Fruit fly (Drosophila melanogaster) whole organism, embryonic: Measurements from ENCODE around the gene kirre.

ENCODE experiments used
- Atf3 ChIP-seq: fragments of 200-800 bp; sonication (Bioruptor generic); optimal IDR thresholded peaks from 3 replicates; lab custom pipeline; 2016; ENCODE audit warnings: missing biosample characterization, missing genetic modification characterization
- Blimp-1 ChIP-seq: fragments of 200-800 bp; sonication (Bioruptor generic); optimal IDR thresholded peaks from 3 replicates; lab custom pipeline; 2018; ENCODE audit warnings: missing biosample characterization, missing genetic modification characterization, mild to moderate bottlenecking, moderate library complexity, missing genetic modification reagents
- BtbVII ChIP-seq: fragments of 200-800 bp; sonication (Bioruptor generic); optimal IDR thresholded peaks from 3 replicates; lab custom pipeline; 2017; ENCODE audit warnings: missing biosample characterization, mild to moderate bottlenecking, missing genetic modification characterization
- CG10209 ChIP-seq: fragments of 200-800 bp; sonication (Bioruptor generic); optimal IDR thresholded peaks from 3 replicates; lab custom pipeline; 2017; ENCODE audit warnings: missing biosample characterization, mild to moderate bottlenecking, missing genetic modification characterization, missing genetic modification reagents
- CG10565 ChIP-seq: fragments of 200-800 bp; sonication (Bioruptor generic); optimal IDR thresholded peaks from 3 replicates; lab custom pipeline; 2016; ENCODE audit warnings: missing biosample characterization, mild to moderate bottlenecking, missing genetic modification characterization
- CG10959 ChIP-seq: fragments of 200-800 bp; sonication (Bioruptor generic); IDR thresholded peaks from 2 replicates; pipeline ENCODE4 v1.3.6; 2022; ENCODE audit warnings: missing biosample characterization, missing genetic modification characterization
- CG12769 ChIP-seq: fragments of 200-800 bp; sonication (Bioruptor generic); optimal IDR thresholded peaks from 2 replicates; lab custom pipeline; 2019; ENCODE audit warnings: missing biosample characterization, mild to moderate bottlenecking, missing genetic modification characterization, moderate library complexity
- CG17568 ChIP-seq: fragments of 200-800 bp; sonication (Bioruptor generic); optimal IDR thresholded peaks from 2 replicates; lab custom pipeline; 2018; ENCODE audit warnings: missing biosample characterization, mild to moderate bottlenecking, missing genetic modification characterization, moderate library complexity
- CG2116 ChIP-seq: fragments of 200-800 bp; sonication (Bioruptor generic); optimal IDR thresholded peaks from 3 replicates; lab custom pipeline; 2018; ENCODE audit warnings: missing biosample characterization, mild to moderate bottlenecking, missing genetic modification characterization
- CG3163 ChIP-seq: fragments of 200-800 bp; sonication (Bioruptor generic); optimal IDR thresholded peaks from 3 replicates; lab custom pipeline; 2016; ENCODE audit warnings: missing biosample characterization, missing genetic modification characterization
- CG4854 ChIP-seq: fragments of 200-800 bp; sonication (Bioruptor generic); optimal IDR thresholded peaks from 2 replicates; lab custom pipeline; 2016; ENCODE audit warnings: missing biosample characterization, missing genetic modification characterization, inconsistent platforms
- CG8359 ChIP-seq: fragments of 200-800 bp; sonication (Bioruptor generic); optimal IDR thresholded peaks from 2 replicates; lab custom pipeline; 2017; ENCODE audit warnings: missing biosample characterization, mild to moderate bottlenecking, missing genetic modification characterization, borderline replicate concordance
- CHES-1-like ChIP-seq: fragments of 200-800 bp; sonication (Bioruptor generic); optimal IDR thresholded peaks from 2 replicates; lab custom pipeline; 2016; ENCODE audit warnings: missing biosample characterization, missing genetic modification characterization
- CTCF ChIP-seq: fragments of 200-800 bp; sonication (Bioruptor generic); optimal IDR thresholded peaks from 2 replicates; lab custom pipeline; 2017; ENCODE audit warnings: missing biosample characterization, mild to moderate bottlenecking, missing genetic modification characterization, moderate library complexity
- Camta ChIP-seq: fragments of 200-800 bp; sonication (Bioruptor generic); optimal IDR thresholded peaks from 2 replicates; lab custom pipeline; 2016; ENCODE audit warnings: missing biosample characterization, missing genetic modification characterization
- D19B ChIP-seq: fragments of 200-800 bp; sonication (Bioruptor generic); optimal IDR thresholded peaks from 2 replicates; lab custom pipeline; 2017; ENCODE audit warnings: missing biosample characterization, mild to moderate bottlenecking, missing genetic modification characterization
- Deaf1 ChIP-seq: fragments of 200-800 bp; optimal IDR thresholded peaks from 3 replicates; lab custom pipeline; 2019; ENCODE audit warnings: missing biosample characterization, mild to moderate bottlenecking, missing genetic modification characterization, moderate library complexity
- Dp ChIP-seq: fragments of 200-800 bp; sonication (Bioruptor generic); optimal IDR thresholded peaks from 2 replicates; lab custom pipeline; 2018; ENCODE audit warnings: missing biosample characterization, mild to moderate bottlenecking, missing genetic modification characterization, moderate library complexity
- Drgx ChIP-seq: fragments of 200-800 bp; sonication (Bioruptor generic); IDR thresholded peaks from 2 replicates; pipeline ENCODE4 v1.3.6; 2022; ENCODE audit warnings: missing biosample characterization, missing genetic modification characterization
- Ets97D ChIP-seq: fragments of 200-800 bp; sonication (Bioruptor generic); optimal IDR thresholded peaks from 3 replicates; lab custom pipeline; 2016; ENCODE audit warnings: missing biosample characterization, missing genetic modification characterization
- Hey ChIP-seq: fragments of 200-800 bp; sonication (Bioruptor generic); optimal IDR thresholded peaks from 3 replicates; lab custom pipeline; 2018; ENCODE audit warnings: missing biosample characterization, mild to moderate bottlenecking, missing genetic modification characterization
- Hr51 ChIP-seq, 2 experiments: fragments of 200-800 bp; sonication (Bioruptor generic); optimal IDR thresholded peaks; 2 replicates in 1 of 2; 3 replicates in 1 of 2; lab custom pipeline; 2016 to 2018; ENCODE audit warnings: missing biosample characterization in 2 of 2, missing genetic modification characterization in 2 of 2, mild to moderate bottlenecking in 1 of 2, moderate library complexity in 1 of 2
- Lhr ChIP-seq: fragments of 200-800 bp; sonication (Bioruptor generic); optimal IDR thresholded peaks from 3 replicates; lab custom pipeline; 2017; ENCODE audit warnings: mild to moderate bottlenecking, missing biosample characterization, missing genetic modification reagents, missing genetic modification characterization
- MTF-1 ChIP-seq: fragments of 200-800 bp; sonication (Bioruptor generic); optimal IDR thresholded peaks from 2 replicates; lab custom pipeline; 2018; ENCODE audit warnings: missing biosample characterization, mild to moderate bottlenecking, missing genetic modification characterization, borderline replicate concordance
- NFAT ChIP-seq: fragments of 200-800 bp; sonication (Bioruptor generic); IDR thresholded peaks from 2 replicates; pipeline ENCODE4 v1.3.6; 2022; ENCODE audit warnings: missing biosample characterization, missing genetic modification characterization
- Taf1 ChIP-seq: fragments of 200-800 bp; sonication (Bioruptor generic); IDR thresholded peaks from 2 replicates; pipeline ENCODE4 v1.3.6; 2022; ENCODE audit warnings: missing biosample characterization, missing genetic modification characterization
- YL-1 ChIP-seq: fragments of 200-800 bp; sonication (Bioruptor generic); optimal IDR thresholded peaks from 3 replicates; lab custom pipeline; 2017; ENCODE audit warnings: missing biosample characterization, mild to moderate bottlenecking, missing genetic modification characterization
- btn ChIP-seq: fragments of 200-800 bp; sonication (Bioruptor generic); optimal IDR thresholded peaks from 2 replicates; lab custom pipeline; 2016; ENCODE audit warnings: missing biosample characterization, missing genetic modification characterization
- crp ChIP-seq, 2 experiments: fragments of 200-800 bp; sonication (Bioruptor generic); optimal IDR thresholded peaks; 2 replicates in 1 of 2; 3 replicates in 1 of 2; lab custom pipeline; 2017; ENCODE audit warnings: missing biosample characterization in 2 of 2, missing genetic modification characterization in 2 of 2, mild to moderate bottlenecking in 1 of 2, moderate library complexity in 1 of 2
- cwo ChIP-seq: fragments of 200-800 bp; sonication (Bioruptor generic); optimal IDR thresholded peaks from 3 replicates; lab custom pipeline; 2017; ENCODE audit warnings: missing biosample characterization, missing genetic modification characterization, mild to moderate bottlenecking, moderate library complexity, missing genetic modification reagents
- da ChIP-seq: fragments of 200-800 bp; sonication (Bioruptor generic); optimal IDR thresholded peaks from 2 replicates; lab custom pipeline; 2016; ENCODE audit warnings: missing biosample characterization, missing genetic modification characterization
- ems ChIP-seq: fragments of 200-800 bp; sonication (Bioruptor generic); optimal IDR thresholded peaks from 3 replicates; lab custom pipeline; 2016; ENCODE audit warnings: missing biosample characterization, missing genetic modification characterization
- fru ChIP-seq: fragments of >200 bp; optimal IDR thresholded peaks from 2 replicates; lab custom pipeline; 2017
- gcm2 ChIP-seq: fragments of 200-800 bp; sonication (Bioruptor generic); optimal IDR thresholded peaks from 2 replicates; lab custom pipeline; 2016; ENCODE audit warnings: missing biosample characterization, missing genetic modification characterization
- gfzf ChIP-seq: fragments of 200-800 bp; sonication (Bioruptor generic); optimal IDR thresholded peaks from 2 replicates; lab custom pipeline; 2016; ENCODE audit warnings: missing biosample characterization, mild to moderate bottlenecking, missing genetic modification characterization, moderate library complexity
- insv ChIP-seq, 2 experiments: fragments of 200-800 bp; sonication (Bioruptor generic); optimal IDR thresholded peaks; 3 replicates each; lab custom pipeline; 2016 to 2018; ENCODE audit warnings: missing biosample characterization in 2 of 2, missing genetic modification characterization in 2 of 2
- mld ChIP-seq: fragments of 200-800 bp; sonication (Bioruptor generic); IDR thresholded peaks from 3 replicates; pipeline ENCODE4 v1.3.6; 2022; ENCODE audit warnings: missing biosample characterization, missing genetic modification characterization; ENCODE audit not compliant: partially characterized antibody
- nom ChIP-seq: fragments of 200-800 bp; sonication (Bioruptor generic); optimal IDR thresholded peaks from 2 replicates; lab custom pipeline; 2017; ENCODE audit warnings: missing biosample characterization, missing genetic modification characterization, mild to moderate bottlenecking, moderate library complexity, missing genetic modification reagents
- oc ChIP-seq: fragments of 200-800 bp; sonication (Bioruptor generic); optimal IDR thresholded peaks from 2 replicates; lab custom pipeline; 2018; ENCODE audit warnings: missing biosample characterization, mild to moderate bottlenecking, missing genetic modification characterization, moderate library complexity
- pb ChIP-seq: fragments of 200-800 bp; sonication (Bioruptor generic); optimal IDR thresholded peaks from 3 replicates; lab custom pipeline; 2016; ENCODE audit warnings: missing biosample characterization, missing genetic modification characterization
- pum ChIP-seq: fragments of 200-800 bp; sonication (Bioruptor generic); optimal IDR thresholded peaks from 2 replicates; lab custom pipeline; 2016; ENCODE audit warnings: missing biosample characterization, missing genetic modification characterization
- ranshi ChIP-seq: fragments of 200-800 bp; sonication (Bioruptor generic); IDR thresholded peaks from 2 replicates; pipeline ENCODE4 v1.3.6; 2022; ENCODE audit warnings: missing biosample characterization, missing genetic modification characterization
- sc ChIP-seq, 3 experiments: fragments of >200 bp in 2 of 3; fragments of 200-800 bp in 1 of 3; sonication (Bioruptor generic) in 1 of 3; optimal IDR thresholded peaks; 2 replicates in 2 of 3; 3 replicates in 1 of 3; lab custom pipeline; 2017; ENCODE audit warnings: mild to moderate bottlenecking in 1 of 3, missing biosample characterization in 1 of 3, missing genetic modification characterization in 1 of 3, missing genetic modification reagents in 1 of 3
- shn ChIP-seq: fragments of 200-800 bp; sonication (Bioruptor generic); optimal IDR thresholded peaks from 3 replicates; lab custom pipeline; 2016; ENCODE audit warnings: missing biosample characterization, missing genetic modification characterization
- sim ChIP-seq: fragments of 200-800 bp; sonication (Bioruptor generic); IDR thresholded peaks from 2 replicates; pipeline ENCODE4 v1.3.6; 2022; ENCODE audit warnings: missing biosample characterization, missing genetic modification characterization
- slp2 ChIP-seq: fragments of 200-800 bp; sonication (Bioruptor generic); optimal IDR thresholded peaks from 2 replicates; lab custom pipeline; 2016; ENCODE audit warnings: missing biosample characterization, missing genetic modification characterization
- sob ChIP-seq: fragments of 200-800 bp; sonication (Bioruptor generic); IDR thresholded peaks from 2 replicates; pipeline ENCODE4 v1.3.6; 2022; ENCODE audit warnings: missing biosample characterization, missing genetic modification characterization
- tap ChIP-seq: fragments of 200-800 bp; optimal IDR thresholded peaks from 3 replicates; lab custom pipeline; 2019; ENCODE audit warnings: missing biosample characterization, mild to moderate bottlenecking, missing genetic modification characterization, moderate library complexity
- tgo ChIP-seq: fragments of 200-800 bp; sonication (Bioruptor generic); IDR thresholded peaks from 3 replicates; pipeline ENCODE4 v1.3.6; 2022; ENCODE audit warnings: missing biosample characterization, missing genetic modification characterization
- unpg ChIP-seq: fragments of 200-800 bp; sonication (Bioruptor generic); optimal IDR thresholded peaks from 3 replicates; lab custom pipeline; 2018; ENCODE audit warnings: missing biosample characterization, mild to moderate bottlenecking, missing genetic modification characterization, moderate library complexity

Gene kirre

dm6 chrX:2743020-2743419 lies 2.8 kb downstream of the kirre start (continued):
- peak; percentile 59 for TF ChIP-seq btn (GFP tag; lab: Kevin White, UChicago)
- peak; percentile 95 for TF ChIP-seq Taf1 (GFP tag; lab: Robert Waterston, UW)
- peak; percentile 87 for TF ChIP-seq cwo
- no peak for TF ChIP-seq CG8359 (GFP tag; lab: Kevin White, UChicago)
- TF ChIP-seq ems = peak; percentile 73
- TF ChIP-seq CG10565 (GFP tag; lab: Kevin White, UChicago) = no peak
- peak; percentile 67 for TF ChIP-seq Camta
- no peak for TF ChIP-seq mld (GFP tag; lab: Robert Waterston, UW)
- TF ChIP-seq pum (GFP tag; lab: Kevin White, UChicago) = peak; percentile 50
- TF ChIP-seq tgo (GFP tag; lab: Robert Waterston, UW) = peak; percentile 87
- peak; percentile 59 for TF ChIP-seq CG17568 (GFP tag; lab: Kevin White, UChicago)
- peak; percentile 64 for TF ChIP-seq Drgx
- TF ChIP-seq sim (GFP tag; lab: Robert Waterston, UW) = peak; percentile 15; the same call in 1 of the 2 replicates
- peak; percentile 15 for TF ChIP-seq MTF-1 (GFP tag; lab: Kevin White, UChicago)
- TF ChIP-seq crp (GFP tag; optimal IDR thresholded peaks at IDR 0.05; lab: Kevin White, UChicago) = peak in 1 of 2 experiments; percentile 14
- TF ChIP-seq tap (tag; lab: Kevin White, UChicago) = no peak
- TF ChIP-seq CG4854 (GFP tag; lab: Kevin White, UChicago) = peak; percentile 47
- peak; percentile 81 for TF ChIP-seq CG10209 (GFP tag; lab: Kevin White, UChicago)
- peak; percentile 93 for TF ChIP-seq sob (GFP tag; lab: Robert Waterston, UW)
- TF ChIP-seq sc (optimal IDR thresholded peaks at IDR 0.05; lab: Kevin White, UChicago) = no peak
- TF ChIP-seq sc (GFP tag; optimal IDR thresholded peaks at IDR 0.05; lab: Kevin White, UChicago) = no peak
- TF ChIP-seq insv (GFP tag; optimal IDR thresholded peaks at IDR 0.05; lab: Kevin White, UChicago) = no peak
- TF ChIP-seq oc (tag; lab: Kevin White, UChicago) = no peak
- peak; percentile 86 for TF ChIP-seq NFAT (GFP tag; lab: Robert Waterston, UW)
- TF ChIP-seq unpg = peak; percentile 80
- TF ChIP-seq Deaf1 (tag; lab: Kevin White, UChicago) = no peak
- TF ChIP-seq Dp (GFP tag; lab: Kevin White, UChicago) = no peak
- peak; percentile 85 for TF ChIP-seq CHES-1-like (GFP tag; lab: Kevin White, UChicago)
- peak; percentile 53 for TF ChIP-seq pb
- peak; percentile 85 for TF ChIP-seq BtbVII (GFP tag; lab: Kevin White, UChicago)
- TF ChIP-seq shn = peak; percentile 57
- TF ChIP-seq nom (GFP tag; lab: Kevin White, UChicago) = no peak
- TF ChIP-seq Blimp-1 = peak; percentile 53
- TF ChIP-seq da (GFP tag; lab: Kevin White, UChicago) = peak; percentile 62
- no peak for TF ChIP-seq gfzf
- no peak for TF ChIP-seq CTCF (GFP tag; lab: Kevin White, UChicago)
- peak; percentile 84 for TF ChIP-seq ranshi (GFP tag; lab: Robert Waterston, UW)
- peak; percentile 73 to 81 for TF ChIP-seq Hr51 (GFP tag; optimal IDR thresholded peaks at IDR 0.05; lab: Kevin White, UChicago)
- TF ChIP-seq CG10959 (GFP tag; lab: Robert Waterston, UW) = peak; percentile 47
- peak; percentile 75 for TF ChIP-seq slp2 (GFP tag; lab: Kevin White, UChicago)
- peak; percentile 29 for TF ChIP-seq Hey (tag; lab: Kevin White, UChicago)
- TF ChIP-seq Atf3 = peak; percentile 47
- TF ChIP-seq fru = no peak
- TF ChIP-seq YL-1 (GFP tag; lab: Kevin White, UChicago) = no peak
- peak; percentile 52 for TF ChIP-seq Ets97D
- no peak for TF ChIP-seq Lhr (GFP tag; lab: Kevin White, UChicago)
- TF ChIP-seq CG3163 (GFP tag; lab: Kevin White, UChicago) = peak; percentile 60
- no peak for TF ChIP-seq CG2116 (GFP tag; lab: Kevin White, UChicago)
- TF ChIP-seq D19B = peak; percentile 76
- TF ChIP-seq CG12769 = peak; percentile 71
- TF ChIP-seq gcm2 (GFP tag; lab: Kevin White, UChicago) = peak; percentile 56
